Worm (Caenorhabditis elegans) whole organism, L4 larva: ENCODE results near the gene B0416.11.

ENCODE experiments used
- D1046.2 ChIP-seq: fragments of 200-800 bp; sonication (Bioruptor generic); IDR thresholded peaks from 2 replicates; pipeline ENCODE4 v1.3.6; 2022; ENCODE audit warnings: missing genetic modification characterization, missing compliant biosample characterization
- F44E2.7 ChIP-seq: fragments of 200-800 bp; sonication (Bioruptor generic); IDR thresholded peaks from 2 replicates; pipeline ENCODE4 v2.1.2; 2022; ENCODE audit warnings: missing genetic modification characterization, missing compliant biosample characterization
- F49E8.2 ChIP-seq: sonication (generic microtip); optimal IDR thresholded peaks from 2 replicates; lab custom pipeline; 2016; ENCODE audit warnings: missing compliant biosample characterization, mild to moderate bottlenecking, missing genetic modification characterization, borderline replicate concordance
- R02D3.7 ChIP-seq: fragments of 150-350 bp; sonication (generic microtip); optimal IDR thresholded peaks from 3 replicates; lab custom pipeline; 2014; ENCODE audit warnings: missing biosample characterization, missing genetic modification characterization
- T26A8.4 ChIP-seq: fragments of 200-800 bp; sonication (Bioruptor generic); IDR thresholded peaks from 2 replicates; pipeline ENCODE4 v1.3.6; 2022; ENCODE audit warnings: missing genetic modification characterization, missing compliant biosample characterization
- ama-1 ChIP-seq: fragments of 150-350 bp; optimal IDR thresholded peaks from 2 replicates; lab custom pipeline; 2014; ENCODE audit warnings: inconsistent platforms, mixed read lengths
- attf-4 ChIP-seq: sonication (generic microtip); optimal IDR thresholded peaks from 3 replicates; lab custom pipeline; 2017; ENCODE audit warnings: missing biosample characterization, missing genetic modification characterization
- ceh-20 ChIP-seq: fragments of 200-800 bp; sonication (Bioruptor generic); IDR thresholded peaks from 2 replicates; pipeline ENCODE4 v1.3.6; 2022; ENCODE audit warnings: missing genetic modification reagents, missing genetic modification characterization, missing compliant biosample characterization
- ceh-28 ChIP-seq: fragments of 150-350 bp; optimal IDR thresholded peaks from 2 replicates; lab custom pipeline; 2014; ENCODE audit warnings: missing biosample characterization, missing genetic modification reagents, missing genetic modification characterization
- ceh-82 ChIP-seq: sonication (generic microtip); optimal IDR thresholded peaks from 2 replicates; lab custom pipeline; 2017; ENCODE audit warnings: missing biosample characterization, missing genetic modification characterization
- ces-1 ChIP-seq: fragments of 150-350 bp; sonication (generic microtip); optimal IDR thresholded peaks from 4 replicates; lab custom pipeline; 2014; ENCODE audit warnings: missing biosample characterization, missing genetic modification reagents, missing genetic modification characterization
- ctbp-1 ChIP-seq: fragments of 200-800 bp; sonication (Bioruptor generic); IDR thresholded peaks from 2 replicates; pipeline ENCODE4 v1.3.6; 2022; ENCODE audit warnings: missing genetic modification reagents, missing genetic modification characterization, missing compliant biosample characterization
- daf-16 ChIP-seq, 3 experiments: sonication (generic microtip); optimal IDR thresholded peaks; 2 replicates each; lab custom pipeline; 2016 to 2017; ENCODE audit warnings: missing genetic modification characterization in 3 of 3, missing genetic modification reagents in 3 of 3, mild to moderate bottlenecking in 2 of 3, missing compliant biosample characterization in 2 of 3, missing biosample characterization in 1 of 3, moderate library complexity in 1 of 3
- daf-19 ChIP-seq: fragments of 200-800 bp; sonication (Bioruptor generic); conservative IDR thresholded peaks from 2 replicates; pipeline ENCODE4 v1.3.6; 2022; ENCODE audit warnings: missing genetic modification characterization, missing compliant biosample characterization
- dmd-6 ChIP-seq: fragments of 200-800 bp; sonication (Bioruptor generic); IDR thresholded peaks from 2 replicates; pipeline ENCODE4 v1.3.6; 2022; ENCODE audit warnings: missing genetic modification reagents, missing genetic modification characterization, missing compliant biosample characterization
- dmd-8 ChIP-seq: fragments of 200-800 bp; sonication (Bioruptor generic); IDR thresholded peaks from 2 replicates; pipeline ENCODE4 v1.3.6; 2022; ENCODE audit warnings: missing genetic modification characterization, missing compliant biosample characterization
- dmd-9 ChIP-seq: fragments of 200-800 bp; sonication (Bioruptor generic); IDR thresholded peaks from 2 replicates; pipeline ENCODE4 v1.3.6; 2022; ENCODE audit warnings: missing genetic modification reagents, missing genetic modification characterization, missing compliant biosample characterization
- duxl-1 ChIP-seq: sonication (generic microtip); optimal IDR thresholded peaks from 2 replicates; lab custom pipeline; 2016; ENCODE audit warnings: mild to moderate bottlenecking, missing genetic modification characterization, moderate library complexity, missing compliant biosample characterization; ENCODE audit not compliant: poor library complexity
- dve-1 ChIP-seq: sonication (generic microtip); optimal IDR thresholded peaks from 2 replicates; lab custom pipeline; 2017; ENCODE audit warnings: antibody characterized with exemption, mild to moderate bottlenecking, missing genetic modification characterization, missing compliant biosample characterization; ENCODE audit not compliant: insufficient read depth
- egl-27 ChIP-seq: sonication (generic microtip); optimal IDR thresholded peaks from 3 replicates; lab custom pipeline; 2017; ENCODE audit warnings: missing biosample characterization, missing genetic modification reagents, missing genetic modification characterization
- fkh-10 ChIP-seq: fragments of 150-350 bp; optimal IDR thresholded peaks from 2 replicates; lab custom pipeline; 2014; ENCODE audit warnings: missing biosample characterization, missing genetic modification reagents, missing genetic modification characterization
- fos-1 ChIP-seq: fragments of 150-350 bp; optimal IDR thresholded peaks from 2 replicates; lab custom pipeline; 2014; ENCODE audit warnings: missing biosample characterization, missing genetic modification characterization
- hif-1 ChIP-seq, 2 experiments: sonication (generic microtip); optimal IDR thresholded peaks; 2 replicates each; lab custom pipeline; 2016 to 2017; ENCODE audit warnings: missing compliant biosample characterization in 2 of 2, missing genetic modification characterization in 2 of 2, missing genetic modification reagents in 2 of 2, missing genotype in 2 of 2, mild to moderate bottlenecking in 1 of 2
- hlh-11 ChIP-seq: fragments of 200-800 bp; sonication (Bioruptor generic); optimal IDR thresholded peaks from 2 replicates; lab custom pipeline; 2018; ENCODE audit warnings: mild to moderate bottlenecking, missing genetic modification characterization, missing compliant biosample characterization
- hlh-30 ChIP-seq: sonication (generic microtip); optimal IDR thresholded peaks from 2 replicates; lab custom pipeline; 2017; ENCODE audit warnings: antibody characterized with exemption, mild to moderate bottlenecking, missing genetic modification characterization, missing compliant biosample characterization; ENCODE audit not compliant: insufficient read depth
- hmg-1.1 ChIP-seq: fragments of 200-800 bp; sonication (Bioruptor generic); IDR thresholded peaks from 2 replicates; pipeline ENCODE4 v1.3.6; 2022; ENCODE audit warnings: missing genetic modification reagents, missing genetic modification characterization, missing compliant biosample characterization
- jun-1 ChIP-seq: fragments of 150-350 bp; optimal IDR thresholded peaks from 2 replicates; lab custom pipeline; 2014; ENCODE audit warnings: missing biosample characterization, missing genetic modification reagents, missing genetic modification characterization
- lin-1 ChIP-seq: fragments of 200-800 bp; sonication (Bioruptor generic); IDR thresholded peaks from 2 replicates; pipeline ENCODE4 v1.3.6; 2022; ENCODE audit warnings: missing genetic modification reagents, missing genetic modification characterization, missing compliant biosample characterization
- lin-29 ChIP-seq: fragments of 200-800 bp; sonication (Bioruptor generic); IDR thresholded peaks from 2 replicates; pipeline ENCODE4 v1.3.6; 2022; ENCODE audit warnings: missing genetic modification reagents, missing genetic modification characterization, missing compliant biosample characterization
- lir-3 ChIP-seq: sonication (generic microtip); optimal IDR thresholded peaks from 2 replicates; lab custom pipeline; 2016; ENCODE audit warnings: mild to moderate bottlenecking, missing genetic modification characterization, missing compliant biosample characterization
- lsy-2 ChIP-seq, 2 experiments: fragments of 150-350 bp in 1 of 2; sonication (generic microtip) in 1 of 2; optimal IDR thresholded peaks; 2 replicates each; lab custom pipeline; 2014 to 2017; ENCODE audit warnings: missing biosample characterization in 2 of 2, missing genetic modification characterization in 2 of 2
- mdl-1 ChIP-seq, 2 experiments: fragments of 150-350 bp in 1 of 2; sonication (generic microtip) in 1 of 2; optimal IDR thresholded peaks; 2 replicates each; lab custom pipeline; 2014 to 2017; ENCODE audit warnings: missing biosample characterization in 2 of 2, missing genetic modification characterization in 2 of 2
- mep-1 ChIP-seq: fragments of 150-350 bp; sonication (generic microtip); optimal IDR thresholded peaks from 3 replicates; lab custom pipeline; 2014; ENCODE audit warnings: missing biosample characterization, missing genetic modification characterization
- mes-2 ChIP-seq: sonication (generic microtip); optimal IDR thresholded peaks from 2 replicates; lab custom pipeline; 2016; ENCODE audit warnings: missing genotype, mild to moderate bottlenecking, missing genetic modification characterization, missing compliant biosample characterization; ENCODE audit not compliant: poor library complexity, severe bottlenecking
- mxl-2 ChIP-seq: fragments of 200-800 bp; sonication (Bioruptor generic); conservative IDR thresholded peaks from 2 replicates; pipeline ENCODE4 v1.3.6; 2022; ENCODE audit warnings: missing genetic modification reagents, missing genetic modification characterization, missing compliant biosample characterization
- mxl-3 ChIP-seq: fragments of 200-800 bp; sonication (Bioruptor generic); optimal IDR thresholded peaks from 2 replicates; lab custom pipeline; 2018; ENCODE audit warnings: mild to moderate bottlenecking, missing genetic modification characterization, missing compliant biosample characterization
- nhr-10 ChIP-seq: fragments of 150-350 bp; optimal IDR thresholded peaks from 2 replicates; lab custom pipeline; 2014; ENCODE audit warnings: missing biosample characterization, missing genetic modification characterization
- nhr-102 ChIP-seq: sonication (generic microtip); optimal IDR thresholded peaks from 2 replicates; lab custom pipeline; 2016; ENCODE audit warnings: mild to moderate bottlenecking, missing genetic modification characterization, moderate library complexity, missing compliant biosample characterization
- nhr-111 ChIP-seq: fragments of 200-800 bp; sonication (Bioruptor generic); optimal IDR thresholded peaks from 2 replicates; lab custom pipeline; 2018; ENCODE audit warnings: mild to moderate bottlenecking, missing genetic modification characterization, missing compliant biosample characterization
- nhr-28 ChIP-seq: fragments of 150-350 bp; optimal IDR thresholded peaks from 2 replicates; lab custom pipeline; 2014; ENCODE audit warnings: missing biosample characterization, missing genetic modification characterization
- nhr-42 ChIP-seq: fragments of 200-800 bp; sonication (Bioruptor generic); IDR thresholded peaks from 2 replicates; pipeline ENCODE4 v1.3.6; 2022; ENCODE audit warnings: missing genetic modification characterization, missing compliant biosample characterization
- php-3 ChIP-seq: fragments of 200-800 bp; sonication (Bioruptor generic); IDR thresholded peaks from 2 replicates; pipeline ENCODE4 v1.3.6; 2022; ENCODE audit warnings: missing genetic modification reagents, missing genetic modification characterization, missing compliant biosample characterization
- pqm-1 ChIP-seq: sonication (generic microtip); optimal IDR thresholded peaks from 2 replicates; lab custom pipeline; 2017; ENCODE audit warnings: missing biosample characterization, missing genetic modification characterization
- snpc-1.2 ChIP-seq: fragments of 200-800 bp; sonication (Bioruptor generic); IDR thresholded peaks from 2 replicates; pipeline ENCODE4 v1.3.6; 2022; ENCODE audit warnings: missing genetic modification reagents, missing genetic modification characterization, missing compliant biosample characterization
- spr-3 ChIP-seq: fragments of 200-800 bp; sonication (Bioruptor generic); optimal IDR thresholded peaks from 2 replicates; lab custom pipeline; 2018; ENCODE audit warnings: mild to moderate bottlenecking, missing genetic modification characterization, missing compliant biosample characterization
- tag-97 ChIP-seq: fragments of 200-800 bp; sonication (Bioruptor generic); IDR thresholded peaks from 2 replicates; pipeline ENCODE4 v1.3.6; 2022; ENCODE audit warnings: missing genetic modification characterization, missing compliant biosample characterization
- unc-39 ChIP-seq: sonication (generic microtip); optimal IDR thresholded peaks from 2 replicates; lab custom pipeline; 2017; ENCODE audit warnings: missing biosample characterization, missing genetic modification characterization
- ztf-7 ChIP-seq: fragments of 150-350 bp; optimal IDR thresholded peaks from 2 replicates; lab custom pipeline; 2014; ENCODE audit warnings: missing biosample characterization, missing genetic modification characterization

Gene B0416.11

DNA sequence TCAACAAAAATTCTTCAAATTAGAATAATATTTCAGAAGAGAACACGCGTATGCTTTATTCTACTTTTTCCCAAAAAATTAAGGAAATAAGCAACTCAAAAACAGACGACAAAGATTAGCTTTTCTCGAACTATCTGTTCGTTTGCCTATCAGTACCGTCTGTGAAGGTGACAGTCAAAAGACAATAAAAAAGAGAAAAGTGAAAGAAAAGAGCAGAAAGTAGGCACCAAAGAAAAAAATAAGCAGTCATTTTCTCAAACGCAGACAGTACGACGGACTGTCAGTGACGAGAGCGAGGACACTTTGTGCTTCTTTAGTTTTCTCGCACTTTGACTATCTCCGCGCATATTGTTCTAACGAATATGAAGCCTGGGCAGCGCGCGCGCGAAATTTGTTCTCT is 16.4 kb downstream of the B0416.11 start:
- no peak for TF ChIP-seq lin-1 (GFP tag; lab: Robert Waterston, UW)
- TF ChIP-seq hlh-11 (tag; lab: Kevin White, UChicago), result peak; percentile 54
- no peak for TF ChIP-seq lin-29
- TF ChIP-seq F44E2.7 (GFP tag; lab: Robert Waterston, UW), result no peak
- peak; percentile 0 for TF ChIP-seq hlh-30 (tag; lab: Kevin White, UChicago)
- peak; percentile 73 for TF ChIP-seq dmd-6 (GFP tag; lab: Robert Waterston, UW)
- TF ChIP-seq dve-1 (tag; lab: Kevin White, UChicago), result peak; percentile 68
- peak; percentile 14 for TF ChIP-seq pqm-1
- TF ChIP-seq php-3, result 0 out of 2 replicates have a peak, but pooled peaks have one; percentile 6
- peak; percentile 18 for TF ChIP-seq nhr-28 (tag; lab: Kevin White, UChicago)
- no peak for TF ChIP-seq daf-16 (GFP tag; optimal IDR thresholded peaks at IDR 0.05; lab: Kevin White, UChicago)
- peak; percentile 37 for TF ChIP-seq daf-16 (tag; optimal IDR thresholded peaks at IDR 0.05; lab: Kevin White, UChicago)

DNA sequence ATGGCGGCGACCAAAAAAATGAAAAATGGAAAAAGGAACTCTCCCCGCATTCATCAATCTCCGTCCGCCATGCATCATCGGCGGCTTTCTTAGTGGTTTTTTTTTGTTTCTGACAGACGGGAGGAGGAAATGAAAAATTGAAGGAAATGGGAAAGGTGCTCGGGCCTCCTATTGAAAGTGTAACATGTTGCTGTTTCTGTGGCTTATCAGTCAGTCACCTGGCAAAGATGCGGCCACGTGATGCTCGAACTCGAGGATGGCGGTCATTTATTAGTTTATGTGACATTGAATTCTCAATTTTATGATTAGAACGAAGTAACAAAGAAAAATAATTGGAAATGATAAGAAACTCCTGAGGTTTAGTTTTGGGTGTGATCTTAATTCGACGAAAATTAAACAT is 18.3 kb downstream of the B0416.11 start:
- TF ChIP-seq ces-1 (GFP tag; lab: Kevin White, UChicago) (no peak), nhr-42 (no peak), mdl-1 (tag; optimal IDR thresholded peaks at IDR 0.05; lab: Kevin White, UChicago) (peak in 1 of 2 experiments; percentile 60), ama-1 (peak; percentile 2), mes-2 (tag; lab: Kevin White, UChicago) (peak; percentile 50), tag-97 (GFP tag; lab: Robert Waterston, UW) (0 out of 2 replicates have a peak, but pooled peaks have one; percentile 53), snpc-1.2 (no peak), ceh-28 (no peak), duxl-1 (tag; lab: Kevin White, UChicago) (no peak), hlh-11 (tag; lab: Kevin White, UChicago) (peak; percentile 94), nhr-10 (tag; lab: Kevin White, UChicago) (peak; percentile 12), ctbp-1 (GFP tag; lab: Robert Waterston, UW) (no peak), egl-27 (tag; lab: Kevin White, UChicago) (no peak), F49E8.2 (tag; lab: Kevin White, UChicago) (no peak), mxl-2 (GFP tag; lab: Robert Waterston, UW) (0 out of 2 replicates have a peak, but pooled peaks have one; percentile 25), jun-1 (tag; lab: Kevin White, UChicago) (no peak), daf-16 (GFP tag; optimal IDR thresholded peaks at IDR 0.05; lab: Kevin White, UChicago) (peak; percentile 5 to 18), daf-16 (tag; optimal IDR thresholded peaks at IDR 0.05; lab: Kevin White, UChicago) (peak; percentile 91), hlh-30 (tag; lab: Kevin White, UChicago) (peak; percentile 94), mxl-3 (GFP tag; lab: Kevin White, UChicago) (no peak), mep-1 (tag; lab: Kevin White, UChicago) (peak; percentile 57), dmd-8 (GFP tag; lab: Robert Waterston, UW) (no peak), ceh-82 (tag; lab: Kevin White, UChicago) (no peak), ceh-20 (GFP tag; lab: Robert Waterston, UW) (peak; percentile 82), T26A8.4 (GFP tag; lab: Robert Waterston, UW) (0 out of 2 replicates have a peak, but pooled peaks have one; percentile 31), fos-1 (tag; lab: Kevin White, UChicago) (no peak), unc-39 (tag; lab: Kevin White, UChicago) (no peak), dmd-9 (no peak), attf-4 (no peak), fkh-10 (GFP tag; lab: Kevin White, UChicago) (no peak), lsy-2 (tag; optimal IDR thresholded peaks at IDR 0.05; lab: Kevin White, UChicago) (peak in 1 of 2 experiments; percentile 43), hmg-1.1 (GFP tag; lab: Robert Waterston, UW) (no peak), spr-3 (no peak), lir-3 (tag; lab: Kevin White, UChicago) (no peak), dmd-6 (GFP tag; lab: Robert Waterston, UW) (peak; percentile 93), daf-19 (no peak), D1046.2 (GFP tag; lab: Robert Waterston, UW) (no peak), pqm-1 (peak; percentile 76), nhr-111 (GFP tag; lab: Kevin White, UChicago) (no peak), nhr-102 (tag; lab: Kevin White, UChicago) (peak; percentile 61), R02D3.7 (tag; lab: Kevin White, UChicago) (no peak), hif-1 (tag; optimal IDR thresholded peaks at IDR 0.05; lab: Kevin White, UChicago) (peak in 1 of 2 experiments; percentile 43), ztf-7 (tag; lab: Kevin White, UChicago) (no peak)
